Worm (Caenorhabditis elegans): Measurements from ENCODE around the gene ssna-1.

The ssna-1 gene

DNA sequence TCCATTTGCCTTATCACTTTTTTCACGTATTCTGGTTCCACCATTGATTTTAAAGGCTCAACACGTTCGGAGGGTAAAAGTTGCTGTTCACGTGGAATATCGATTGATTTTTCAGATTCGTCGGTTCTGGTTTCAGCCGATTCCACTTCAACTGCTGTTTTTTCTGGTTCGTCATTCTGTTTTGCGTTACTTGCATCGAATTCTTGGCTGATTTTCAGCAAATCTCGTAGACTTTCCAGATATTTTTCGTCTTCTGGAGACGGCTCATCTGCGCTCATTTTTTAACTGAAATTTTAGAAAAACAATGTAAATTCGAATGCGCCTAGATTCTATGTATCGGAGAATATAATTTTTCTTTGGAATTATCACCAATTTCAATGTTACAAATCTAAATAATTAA, 31.8 kb downstream of the ssna-1 start, which contains the start of gene eri-1:
Gene eri-1 (minus strand): TSS at position 285 of the 400 bp plus-strand sequence.
- TF ChIP-seq zag-1 (tag; optimal IDR thresholded peaks at IDR 0.05): no peak
- no peak for TF ChIP-seq ztf-11 (tag; optimal IDR thresholded peaks at IDR 0.05)
- TF ChIP-seq nhr-25 (tag; optimal IDR thresholded peaks at IDR 0.05): no peak
- TF ChIP-seq sea-2 (GFP tag; optimal IDR thresholded peaks at IDR 0.05): no peak
- peak; percentile 21 for TF ChIP-seq ceh-28 (tag; optimal IDR thresholded peaks at IDR 0.05)

DNA sequence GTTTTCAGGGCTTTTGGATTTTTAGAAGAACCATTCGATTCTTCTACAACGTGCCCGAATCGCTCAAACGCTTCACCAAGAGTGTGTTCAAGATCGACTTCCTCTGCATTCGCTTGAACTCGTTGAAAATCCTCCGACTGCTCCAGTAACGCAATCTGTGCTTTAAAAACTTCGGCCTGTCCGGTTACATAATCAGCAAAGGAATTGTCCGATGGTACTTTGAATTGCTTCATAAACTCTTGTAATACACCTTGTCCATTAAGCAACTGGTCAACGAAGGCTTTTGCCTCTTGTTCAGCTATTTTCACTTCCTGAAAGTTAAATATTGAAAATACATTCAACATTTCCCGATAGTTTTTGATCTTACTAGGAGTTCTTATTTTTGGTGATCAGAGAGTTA, 32.8 kb downstream of the ssna-1 start:
- TF ChIP-seq nhr-12 (tag; optimal IDR thresholded peaks at IDR 0.05) (no peak), fkh-10 (GFP tag; optimal IDR thresholded peaks at IDR 0.05) (no peak), nhr-11 (tag; optimal IDR thresholded peaks at IDR 0.05) (no peak), skn-1 (tag; optimal IDR thresholded peaks at IDR 0.05) (no peak), nhr-237 (tag; optimal IDR thresholded peaks at IDR 0.05) (no peak), lin-15B (tag; optimal IDR thresholded peaks at IDR 0.05) (no peak), pha-4 (tag; optimal IDR thresholded peaks at IDR 0.05) (no peak), mml-1 (tag; optimal IDR thresholded peaks at IDR 0.05) (no peak), elt-1 (tag; optimal IDR thresholded peaks at IDR 0.05) (no peak), sea-2 (GFP tag; optimal IDR thresholded peaks at IDR 0.05) (no peak), ceh-28 (tag; optimal IDR thresholded peaks at IDR 0.05) (no peak), nhr-77 (tag; optimal IDR thresholded peaks at IDR 0.05) (no peak), R02D3.7 (tag; optimal IDR thresholded peaks at IDR 0.05) (no peak), unc-39 (tag; optimal IDR thresholded peaks at IDR 0.05) (no peak), eor-1 (tag; optimal IDR thresholded peaks at IDR 0.05) (no peak), ama-1 (optimal IDR thresholded peaks at IDR 0.05) (no peak)

DNA sequence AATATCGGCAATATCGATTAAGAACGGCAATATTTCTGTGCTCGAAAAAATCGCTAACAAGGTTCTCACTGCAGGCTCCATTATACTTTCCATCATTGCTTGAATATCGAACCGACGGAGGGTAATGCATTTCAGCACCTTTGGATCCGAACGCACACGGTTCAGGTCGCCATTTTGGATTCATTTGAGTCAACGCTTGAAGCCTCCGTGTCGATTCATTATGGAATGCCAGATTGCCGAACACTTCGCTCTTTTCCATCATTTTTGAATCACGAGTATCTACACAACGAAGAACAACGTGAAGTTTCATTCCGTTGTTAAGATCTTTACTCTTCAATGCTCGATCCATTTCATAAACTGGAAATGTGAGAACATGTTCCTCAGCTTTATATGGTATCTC, 34.2 kb downstream of the ssna-1 start:
- no peak for TF ChIP-seq pqm-1 (tag; optimal IDR thresholded peaks at IDR 0.05)
- TF ChIP-seq egl-5 (tag; optimal IDR thresholded peaks at IDR 0.05): no peak
- no peak for TF ChIP-seq nhr-237 (tag; optimal IDR thresholded peaks at IDR 0.05)
- no peak for TF ChIP-seq tbx-2 (tag; optimal IDR thresholded peaks at IDR 0.05)
- no peak for TF ChIP-seq aly-2 (tag; optimal IDR thresholded peaks at IDR 0.05)
- no peak for TF ChIP-seq fkh-2 (tag; optimal IDR thresholded peaks at IDR 0.05)
- TF ChIP-seq nhr-28 (tag; optimal IDR thresholded peaks at IDR 0.05): no peak
- no peak for TF ChIP-seq mdl-1 (tag; optimal IDR thresholded peaks at IDR 0.05)
- no peak for TF ChIP-seq elt-3 (tag; optimal IDR thresholded peaks at IDR 0.05)
- no peak for TF ChIP-seq fos-1 (tag; optimal IDR thresholded peaks at IDR 0.05)
- no peak for TF ChIP-seq elt-1 (tag; optimal IDR thresholded peaks at IDR 0.05)
- TF ChIP-seq elt-2 (tag; optimal IDR thresholded peaks at IDR 0.05): no peak
- no peak for TF ChIP-seq ztf-4 (tag; optimal IDR thresholded peaks at IDR 0.05)
- no peak for TF ChIP-seq nhr-43 (tag; optimal IDR thresholded peaks at IDR 0.05; ENCODE audit: poor library complexity, severe bottlenecking)
- TF ChIP-seq ceh-28 (tag; optimal IDR thresholded peaks at IDR 0.05): no peak
- no peak for TF ChIP-seq ztf-11 (tag; optimal IDR thresholded peaks at IDR 0.05)

DNA sequence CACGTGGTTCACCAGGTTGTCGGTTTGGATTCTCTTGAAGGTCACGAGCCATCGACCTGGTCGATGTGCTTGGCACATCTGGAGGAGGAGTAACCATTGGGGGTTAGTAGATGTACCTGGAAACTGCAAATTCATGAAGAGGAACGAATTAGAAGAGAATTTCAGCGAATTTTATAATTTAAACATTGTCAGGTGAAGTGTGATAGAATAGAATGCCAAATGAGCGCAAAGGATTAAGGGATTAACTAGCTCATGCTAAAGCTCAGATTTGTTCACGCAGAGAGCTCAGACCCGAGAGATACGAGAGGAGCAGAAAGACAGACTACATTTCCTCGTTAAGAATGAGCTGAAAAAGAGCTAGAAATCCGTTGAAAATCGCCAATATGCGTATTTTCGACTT, 37.2 kb downstream of the ssna-1 start, which contains the start of gene daf-18:
Gene daf-18 (minus strand): TSS at position 126 of the 400 bp plus-strand sequence.
- TF ChIP-seq mml-1 (tag; optimal IDR thresholded peaks at IDR 0.05) (no peak), ceh-82 (tag; optimal IDR thresholded peaks at IDR 0.05) (no peak), elt-2 (tag; optimal IDR thresholded peaks at IDR 0.05) (no peak), tbx-2 (tag; optimal IDR thresholded peaks at IDR 0.05) (no peak), zag-1 (tag; optimal IDR thresholded peaks at IDR 0.05) (no peak), skn-1 (tag; optimal IDR thresholded peaks at IDR 0.05) (no peak), ZK546.5 (tag; optimal IDR thresholded peaks at IDR 0.05) (no peak), ceh-9 (tag; optimal IDR thresholded peaks at IDR 0.05) (no peak)

DNA sequence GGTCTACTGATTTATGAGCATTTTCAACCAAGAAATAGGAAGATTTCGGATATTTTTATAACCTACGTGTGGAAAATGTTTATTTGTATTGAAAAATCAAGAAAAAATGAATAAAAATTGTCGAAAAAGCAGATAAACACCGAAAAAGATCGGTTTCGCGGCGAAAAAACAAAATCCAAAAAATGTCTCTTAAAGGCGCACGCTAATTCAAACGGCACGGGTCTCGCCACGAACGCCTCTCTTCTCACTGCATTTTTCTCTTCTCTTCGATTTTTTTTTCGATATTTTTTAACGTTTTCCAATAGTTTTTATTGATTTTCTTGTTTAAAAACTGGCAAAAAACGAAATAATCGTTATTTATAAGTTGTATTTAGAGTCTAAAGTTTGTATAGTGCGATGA, 37.7 kb downstream of the ssna-1 start:
- TF ChIP-seq hmg-11 (tag; optimal IDR thresholded peaks at IDR 0.05) (peak; percentile 60), nfya-1 (tag; optimal IDR thresholded peaks at IDR 0.05; ENCODE audit: insufficient read depth) (peak; percentile 73), lin-15B (tag; optimal IDR thresholded peaks at IDR 0.05) (peak; percentile 72), lin-39 (tag; optimal IDR thresholded peaks at IDR 0.05) (peak; percentile 39), ceh-28 (tag; optimal IDR thresholded peaks at IDR 0.05) (peak; percentile 32), ama-1 (optimal IDR thresholded peaks at IDR 0.05) (no peak), ceh-82 (tag; optimal IDR thresholded peaks at IDR 0.05) (no peak), elt-2 (tag; optimal IDR thresholded peaks at IDR 0.05) (peak; percentile 3), nhr-23 (tag; optimal IDR thresholded peaks at IDR 0.05) (peak; percentile 59), daf-12 (tag; optimal IDR thresholded peaks at IDR 0.05) (no peak), nhr-28 (tag; optimal IDR thresholded peaks at IDR 0.05) (no peak), fos-1 (tag; optimal IDR thresholded peaks at IDR 0.05) (no peak)

Measured in whole organism, L3 larva.